Worm (Caenorhabditis elegans) whole organism, midembryonic: ENCODE measurements around the gene nhr-181.

Experiments used
- flt-1 ChIP-seq: fragments of 200-800 bp; sonication (Bioruptor generic); IDR thresholded peaks from 2 replicates; pipeline ENCODE4 v1.3.6; 2022; ENCODE audit warnings: missing genetic modification characterization, missing compliant biosample characterization
- ref-1 ChIP-seq: fragments of 200-800 bp; sonication (Bioruptor generic); conservative IDR thresholded peaks from 2 replicates; pipeline ENCODE4 v1.3.6; 2022; ENCODE audit warnings: missing genetic modification reagents, missing genetic modification characterization, missing compliant biosample characterization
- tab-1 ChIP-seq: fragments of 200-800 bp; sonication (Bioruptor generic); IDR thresholded peaks from 2 replicates; pipeline ENCODE4 v1.3.6; 2022; ENCODE audit warnings: missing genetic modification characterization, missing compliant biosample characterization
- ztf-23 ChIP-seq: fragments of 200-800 bp; sonication (Bioruptor generic); IDR thresholded peaks from 2 replicates; pipeline ENCODE4 v1.3.6; 2022; ENCODE audit warnings: missing genetic modification reagents, missing genetic modification characterization, missing compliant biosample characterization

- TF ChIP-seq flt-1: no peak
- TF ChIP-seq ztf-23 (GFP tag; lab: Robert Waterston, UW): no peak
- TF ChIP-seq ref-1: no peak
- no peak for TF ChIP-seq tab-1 (GFP tag; lab: Robert Waterston, UW)
These were observed 19.8 kb downstream of the nhr-181 start, which contains the start of gene srw-133 for ce11 chrV:4114627-4115026.
